Fruit fly (Drosophila melanogaster): ENCODE measurements around the gene Mis12.

Mis12 gene

DNA sequence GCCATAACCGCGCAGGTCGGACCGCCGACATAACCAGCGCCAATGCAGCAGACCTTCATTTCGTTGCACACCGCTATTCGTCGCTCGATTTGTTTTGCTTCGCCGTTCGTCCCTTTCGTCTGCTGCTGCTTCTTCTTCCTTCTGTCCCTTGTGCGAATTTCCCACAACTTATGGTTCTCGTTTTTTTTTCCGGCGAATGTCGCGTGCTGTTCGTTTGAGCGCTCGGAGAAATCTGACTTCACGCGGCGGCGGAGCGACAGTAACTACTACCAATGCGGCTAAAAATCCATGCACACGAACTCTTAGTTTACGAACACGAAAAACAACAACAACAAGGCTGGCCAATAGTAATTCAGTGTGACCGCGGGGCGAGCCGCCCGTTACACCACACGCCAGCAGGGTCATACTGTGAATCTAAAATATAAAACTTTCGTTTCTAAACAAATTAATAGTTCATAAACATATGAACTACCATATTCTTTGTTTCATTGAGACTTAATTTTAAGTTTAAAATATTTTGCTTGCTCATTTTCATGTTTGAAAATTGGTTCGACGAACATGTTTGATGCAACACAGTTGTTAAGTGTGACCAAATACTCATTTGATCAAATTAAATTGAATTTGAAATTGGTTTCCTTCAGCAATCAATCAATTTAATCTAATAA is 4.2 kb downstream of the Mis12 start, which contains the start of gene sgl (continued):
- TF ChIP-seq CG6163 (GFP tag; IDR thresholded peaks at IDR 0.05), result peak; percentile 87
- peak; percentile 62 for TF ChIP-seq Lpt (GFP tag; optimal IDR thresholded peaks at IDR 0.05)
- TF ChIP-seq CG6276 (GFP tag; optimal IDR thresholded peaks at IDR 0.05), result peak; percentile 74
- no peak for TF ChIP-seq CG6792 (GFP tag; optimal IDR thresholded peaks at IDR 0.05)
- peak; percentile 42 for TF ChIP-seq CG3032 (tag; optimal IDR thresholded peaks at IDR 0.05)
- peak; percentile 31 for TF ChIP-seq CG34406 (GFP tag; optimal IDR thresholded peaks at IDR 0.05)
- no peak for TF ChIP-seq CG10631 (GFP tag; optimal IDR thresholded peaks at IDR 0.05)
- peak; percentile 54 for TF ChIP-seq CG9139 (GFP tag; optimal IDR thresholded peaks at IDR 0.05)
- no peak for TF ChIP-seq Blimp-1 (GFP tag; optimal IDR thresholded peaks at IDR 0.05)

DNA sequence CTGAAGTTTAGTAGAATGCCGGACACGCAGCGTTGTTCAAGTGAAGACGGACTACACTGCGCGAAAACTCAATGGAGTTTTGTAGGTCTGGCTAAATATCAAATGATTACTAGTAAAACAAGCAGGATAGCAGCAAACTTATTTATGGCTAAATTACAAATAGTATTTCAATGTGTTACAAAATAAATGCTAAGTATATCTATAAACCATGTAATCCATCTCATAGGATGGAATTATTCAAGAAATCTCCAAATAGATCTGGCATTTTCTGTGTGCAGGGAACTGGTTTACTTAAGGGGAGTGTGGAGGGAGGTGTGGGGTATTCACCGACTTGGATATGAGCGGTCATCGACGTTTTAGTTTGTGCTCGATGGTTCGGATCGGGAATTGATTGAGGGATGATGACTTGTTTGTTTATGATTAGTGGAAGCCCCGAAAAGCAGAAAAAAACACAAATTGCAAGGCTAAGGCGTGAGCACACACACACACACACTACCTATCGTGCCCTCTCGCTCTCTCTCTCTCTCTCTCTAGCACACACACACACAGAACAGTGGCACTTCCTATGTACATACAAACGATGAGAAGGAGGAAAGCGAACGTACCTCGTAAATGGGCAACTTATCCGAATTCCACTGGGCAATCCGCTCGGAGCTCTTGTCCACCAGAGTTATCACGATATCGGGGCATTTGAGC is 4.9 kb downstream of the Mis12 start:
- TF ChIP-seq Sox15 (GFP tag; optimal IDR thresholded peaks at IDR 0.05) (peak; percentile 59), salr (GFP tag; optimal IDR thresholded peaks at IDR 0.05) (peak; percentile 65 to 67), svp (GFP tag) (no peak), CG6163 (GFP tag; IDR thresholded peaks at IDR 0.05) (peak; percentile 69), Ets21C (GFP tag; optimal IDR thresholded peaks at IDR 0.05) (peak; percentile 26), Sox14 (GFP tag; optimal IDR thresholded peaks at IDR 0.05) (peak; percentile 82), CG15336 (GFP tag; IDR thresholded peaks at IDR 0.05) (peak; percentile 83), OdsH (GFP tag; optimal IDR thresholded peaks at IDR 0.05) (peak; percentile 83), pdm3 (GFP tag; optimal IDR thresholded peaks at IDR 0.05) (peak; percentile 84), dac (GFP tag; optimal IDR thresholded peaks at IDR 0.05) (peak; percentile 66), Eip93F (GFP tag; optimal IDR thresholded peaks at IDR 0.05) (no peak), dsx (GFP tag; optimal IDR thresholded peaks at IDR 0.05; ENCODE audit: poor library complexity, severe bottlenecking) (peak; percentile 80), CG9139 (GFP tag; optimal IDR thresholded peaks at IDR 0.05) (peak; percentile 22), CG31627 (GFP tag; optimal IDR thresholded peaks at IDR 0.05) (peak; percentile 61), CG34406 (GFP tag; optimal IDR thresholded peaks at IDR 0.05) (peak; percentile 68), vri (GFP tag; optimal IDR thresholded peaks at IDR 0.05) (peak; percentile 59), CG7368 (GFP tag; optimal IDR thresholded peaks at IDR 0.05) (peak; percentile 57), esn (GFP tag; optimal IDR thresholded peaks at IDR 0.05) (peak; percentile 70), fd59A (GFP tag; optimal IDR thresholded peaks at IDR 0.05) (peak; percentile 82), Lpt (GFP tag; optimal IDR thresholded peaks at IDR 0.05) (peak; percentile 69), CG6854 (GFP tag; optimal IDR thresholded peaks at IDR 0.05) (no peak), CG6276 (GFP tag; optimal IDR thresholded peaks at IDR 0.05) (peak; percentile 81), fkh (GFP tag; optimal IDR thresholded peaks at IDR 0.05) (peak; percentile 58), CG1621 (tag; optimal IDR thresholded peaks at IDR 0.05) (peak; percentile 77), eg (GFP tag; IDR thresholded peaks at IDR 0.05) (peak; percentile 59), achi (GFP tag; optimal IDR thresholded peaks at IDR 0.05) (peak; percentile 81), CG6792 (GFP tag; optimal IDR thresholded peaks at IDR 0.05) (peak; percentile 70), CG4318 (GFP tag; optimal IDR thresholded peaks at IDR 0.05) (peak; percentile 64), spab (GFP tag; optimal IDR thresholded peaks at IDR 0.05) (peak; percentile 79), CG32006 (GFP tag; optimal IDR thresholded peaks at IDR 0.05) (peak; percentile 87), net (GFP tag; optimal IDR thresholded peaks at IDR 0.05) (peak; percentile 83), CG10669 (GFP tag; optimal IDR thresholded peaks at IDR 0.05) (peak; percentile 86), CG11294 (GFP tag; IDR thresholded peaks at IDR 0.05) (peak; percentile 35), Eip78C (GFP tag) (peak; percentile 97), Ets96B (tag; optimal IDR thresholded peaks at IDR 0.05) (peak; percentile 86), CG11762 (GFP tag; optimal IDR thresholded peaks at IDR 0.05; ENCODE audit: insufficient read depth) (peak; percentile 63), CG8319 (GFP tag; optimal IDR thresholded peaks at IDR 0.05) (peak; percentile 35), Gug (GFP tag; IDR thresholded peaks at IDR 0.05) (peak; percentile 38; the same call in 1 of the 2 replicates), CG10631 (GFP tag; optimal IDR thresholded peaks at IDR 0.05) (peak; percentile 80), CG11902 (GFP tag; optimal IDR thresholded peaks at IDR 0.05) (no peak), cyc (GFP tag; optimal IDR thresholded peaks at IDR 0.05) (peak; percentile 24), acj6 (GFP tag; optimal IDR thresholded peaks at IDR 0.05) (peak; percentile 84), Sox102F (GFP tag; optimal IDR thresholded peaks at IDR 0.05) (peak; percentile 73), Eip75B (GFP tag; optimal IDR thresholded peaks at IDR 0.05) (peak; percentile 73)

Measured in whole organism, prepupa.